Worm (Caenorhabditis elegans): ENCODE measurements around the gene ribo-1.

DNA sequence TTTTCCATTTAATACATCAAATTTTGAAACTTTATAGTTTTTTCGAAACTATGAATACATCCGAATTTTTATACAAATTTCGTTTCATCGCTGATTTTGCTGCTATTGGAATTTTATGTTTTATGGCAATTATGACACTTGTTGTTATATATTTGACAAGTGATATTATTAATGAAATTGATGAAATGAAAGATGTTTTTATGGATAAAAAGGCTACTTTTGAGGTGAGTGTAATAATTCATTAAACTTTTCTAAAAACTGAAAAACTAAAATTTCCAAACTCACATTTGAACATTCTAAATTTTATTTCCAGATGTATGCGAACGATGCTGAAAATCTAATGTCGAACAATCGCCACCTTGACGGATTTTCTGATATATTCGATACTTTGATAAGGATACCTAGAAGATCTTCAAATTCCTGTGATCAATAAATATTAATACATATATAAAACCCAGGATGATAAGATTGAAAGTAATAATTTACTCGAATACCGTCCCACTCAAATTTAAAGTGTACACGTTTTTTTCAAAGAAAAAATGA is 4.5 kb upstream of the ribo-1 start, which contains the start of the genes T22D1.17 and T22D1.8:
- peak; percentile 9 for TF ChIP-seq atf-7 (tag; optimal IDR thresholded peaks at IDR 0.05)
- peak in 1 of 3 experiments; percentile 10 for TF ChIP-seq lin-35 (GFP tag; optimal IDR thresholded peaks at IDR 0.05)
- TF ChIP-seq madf-8 (GFP tag; conservative IDR thresholded peaks at IDR 0.05), result no peak; the same call in 1 of the 2 replicates
- TF ChIP-seq snpc-4 (GFP tag; optimal IDR thresholded peaks at IDR 0.05), result no peak
- peak in 1 of 4 experiments; percentile 60 for TF ChIP-seq snpc-4 (tag; optimal IDR thresholded peaks at IDR 0.05)
- TF ChIP-seq egrh-3 (GFP tag; IDR thresholded peaks at IDR 0.05), result no peak
- TF ChIP-seq pbrm-1 (GFP tag; IDR thresholded peaks at IDR 0.05), result peak; percentile 59; the same call in 1 of the 2 replicates
- TF ChIP-seq rcor-1 (GFP tag; IDR thresholded peaks at IDR 0.05), result 0 out of 2 replicates have a peak, but pooled peaks have one; percentile 32
- TF ChIP-seq T26A5.8 (tag; optimal IDR thresholded peaks at IDR 0.05), result no peak
- no peak for TF ChIP-seq gei-17 (GFP tag; optimal IDR thresholded peaks at IDR 0.05)
- peak; percentile 25 for TF ChIP-seq hmg-1.2 (GFP tag; IDR thresholded peaks at IDR 0.05)
- TF ChIP-seq nhr-80 (tag; optimal IDR thresholded peaks at IDR 0.05), result no peak
- TF ChIP-seq D2030.7 (GFP tag; IDR thresholded peaks at IDR 0.05), result peak; percentile 63
- TF ChIP-seq nfyb-1 (GFP tag; IDR thresholded peaks at IDR 0.05), result peak; percentile 71
- TF ChIP-seq F55B11.4 (tag; optimal IDR thresholded peaks at IDR 0.05; ENCODE audit: borderline replicate concordance, insufficient read depth), result no peak
